Fruit fly (Drosophila melanogaster): ENCODE measurements around the gene Srrm234.
A peak's percentile ranks its signal among the peaks of the same experiment; 100 is the strongest.

Gene Srrm234

DNA sequence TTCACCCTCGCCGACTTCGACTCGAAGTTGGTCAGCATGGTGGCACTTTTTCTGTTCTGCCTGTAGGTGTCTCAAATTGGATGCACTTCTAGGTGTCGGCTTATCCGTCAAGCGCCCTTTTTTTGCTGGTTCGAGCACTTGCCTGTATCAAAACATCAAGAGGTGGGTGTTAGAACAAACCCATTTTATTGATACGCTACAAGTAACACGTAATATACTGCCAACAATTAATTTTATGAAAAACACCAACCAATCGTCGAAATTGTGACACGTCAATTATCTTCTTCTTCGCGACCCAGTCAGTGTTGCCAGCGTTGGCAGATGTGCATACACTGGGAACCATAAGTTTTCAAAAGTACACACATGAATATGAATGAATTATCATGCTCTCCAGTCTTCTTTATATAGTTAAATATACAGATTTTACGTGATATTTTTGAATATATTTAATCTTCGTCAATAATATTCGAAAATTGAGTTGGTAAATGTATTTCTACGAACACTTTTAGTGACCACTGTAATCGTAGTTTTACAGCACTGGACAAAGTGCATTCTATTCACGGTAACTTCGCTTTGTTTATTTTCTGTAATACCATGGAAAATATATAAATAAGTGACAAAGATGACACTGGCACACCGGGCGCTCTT is 19.8 kb downstream of the Srrm234 start, which contains the start of the genes alphaCOP and CG13919 (continued):
- TF ChIP-seq CG8319 (GFP tag; optimal IDR thresholded peaks at IDR 0.05) (peak; percentile 96), Lpt (GFP tag; optimal IDR thresholded peaks at IDR 0.05) (peak; percentile 97), Sox14 (GFP tag; optimal IDR thresholded peaks at IDR 0.05) (peak; percentile 98), CG11902 (GFP tag; optimal IDR thresholded peaks at IDR 0.05) (peak; percentile 91), cyc (GFP tag; optimal IDR thresholded peaks at IDR 0.05) (peak; percentile 96), Ets96B (tag; optimal IDR thresholded peaks at IDR 0.05) (peak; percentile 95), vri (GFP tag; optimal IDR thresholded peaks at IDR 0.05) (no peak), esn (GFP tag; optimal IDR thresholded peaks at IDR 0.05) (peak; percentile 98), Eip78C (GFP tag) (peak; percentile 100)

DNA sequence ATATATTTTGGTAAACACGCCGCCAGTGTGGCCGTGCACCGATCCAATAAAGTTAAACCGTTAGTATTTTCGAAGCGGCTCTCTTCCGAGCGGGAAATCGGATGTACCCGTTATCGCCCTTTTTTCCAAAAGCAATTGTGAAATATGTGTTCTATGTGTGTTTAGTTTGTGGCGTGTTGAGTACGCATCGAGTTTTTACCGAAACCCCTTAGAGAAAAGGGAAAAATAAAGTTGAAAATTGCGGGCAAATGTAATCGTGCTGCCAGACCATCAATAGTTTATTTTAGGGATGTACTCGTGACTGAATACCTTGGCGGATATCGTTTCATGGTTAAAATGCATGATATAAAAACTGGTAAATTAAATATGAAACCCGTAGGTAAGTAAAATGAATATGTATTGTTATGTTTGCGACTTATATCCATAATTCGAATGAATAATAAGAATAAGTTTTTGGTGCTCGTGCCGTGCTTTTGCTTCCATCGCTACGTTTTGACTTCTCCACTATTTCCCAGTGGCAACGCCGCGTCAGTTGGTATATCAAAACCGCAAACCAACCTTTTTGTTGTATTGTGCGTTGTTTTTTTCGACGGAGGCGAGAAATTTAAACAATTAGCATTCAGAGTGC is 25.6 kb downstream of the Srrm234 start, which contains the start of the genes Mettl2 and Bgb:
Gene Mettl2 (minus strand): TSS at position 51 of the 628 bp plus-strand sequence.
Gene Bgb (plus strand): TSS at position 527 of the 628 bp plus-strand sequence.
- peak in 1 of 2 experiments; percentile 39 for TF ChIP-seq ss (GFP tag; optimal IDR thresholded peaks at IDR 0.05)
- no peak for TF ChIP-seq vri (GFP tag; optimal IDR thresholded peaks at IDR 0.05)
- no peak for TF ChIP-seq Blimp-1 (GFP tag; optimal IDR thresholded peaks at IDR 0.05)
- peak; percentile 88 for TF ChIP-seq cyc (GFP tag; optimal IDR thresholded peaks at IDR 0.05)
- no peak for TF ChIP-seq net (GFP tag; optimal IDR thresholded peaks at IDR 0.05)
- peak; percentile 6 for TF ChIP-seq CG9139 (GFP tag; optimal IDR thresholded peaks at IDR 0.05)
- TF ChIP-seq fd59A (GFP tag; optimal IDR thresholded peaks at IDR 0.05) = peak; percentile 32
- peak; percentile 73; the same call in 2 of the 3 replicates for TF ChIP-seq eg (GFP tag; IDR thresholded peaks at IDR 0.05)
- no peak for TF ChIP-seq CG6276 (GFP tag; optimal IDR thresholded peaks at IDR 0.05)
- TF ChIP-seq CG8319 (GFP tag; optimal IDR thresholded peaks at IDR 0.05) = peak; percentile 64
- no peak for TF ChIP-seq CG15336 (GFP tag; IDR thresholded peaks at IDR 0.05)
- TF ChIP-seq CG6808 (GFP tag; optimal IDR thresholded peaks at IDR 0.05) = no peak
- TF ChIP-seq dac (GFP tag; optimal IDR thresholded peaks at IDR 0.05) = peak; percentile 42
- TF ChIP-seq CG6792 (GFP tag; optimal IDR thresholded peaks at IDR 0.05) = peak; percentile 75
- TF ChIP-seq Eip93F (GFP tag; optimal IDR thresholded peaks at IDR 0.05) = no peak
- TF ChIP-seq Sox14 (GFP tag; optimal IDR thresholded peaks at IDR 0.05) = peak; percentile 78
- peak; percentile 85 for TF ChIP-seq Ets21C (GFP tag; optimal IDR thresholded peaks at IDR 0.05)
- no peak for TF ChIP-seq Lpt (GFP tag; optimal IDR thresholded peaks at IDR 0.05)
- TF ChIP-seq achi (GFP tag; optimal IDR thresholded peaks at IDR 0.05) = peak; percentile 73
- peak; percentile 83 for TF ChIP-seq CG10631 (GFP tag; optimal IDR thresholded peaks at IDR 0.05)
- TF ChIP-seq lz (GFP tag; optimal IDR thresholded peaks at IDR 0.05) = peak; percentile 89
- no peak for TF ChIP-seq fd85E (GFP tag; optimal IDR thresholded peaks at IDR 0.05)
- TF ChIP-seq CG34406 (GFP tag; optimal IDR thresholded peaks at IDR 0.05) = peak; percentile 58
- TF ChIP-seq CG11294 (GFP tag; IDR thresholded peaks at IDR 0.05) = peak; percentile 54; the same call in 1 of the 2 replicates
- TF ChIP-seq Eip75B (GFP tag; optimal IDR thresholded peaks at IDR 0.05) = no peak
- peak; percentile 90 for TF ChIP-seq CG31627 (GFP tag; optimal IDR thresholded peaks at IDR 0.05)
- peak in 1 of 2 experiments; percentile 29 for TF ChIP-seq salr (GFP tag; optimal IDR thresholded peaks at IDR 0.05)
- TF ChIP-seq pdm3 (GFP tag; optimal IDR thresholded peaks at IDR 0.05) = no peak
- peak; percentile 82 for TF ChIP-seq acj6 (GFP tag; optimal IDR thresholded peaks at IDR 0.05)
- TF ChIP-seq CG32006 (GFP tag; optimal IDR thresholded peaks at IDR 0.05) = peak; percentile 72
- TF ChIP-seq dsx (GFP tag; optimal IDR thresholded peaks at IDR 0.05; ENCODE audit: poor library complexity, severe bottlenecking) = no peak
- TF ChIP-seq CG1621 (tag; optimal IDR thresholded peaks at IDR 0.05) = peak; percentile 47
- TF ChIP-seq Met (GFP tag; optimal IDR thresholded peaks at IDR 0.05) = no peak
- no peak for TF ChIP-seq svp (GFP tag)
- peak; percentile 79 for TF ChIP-seq Sox15 (GFP tag; optimal IDR thresholded peaks at IDR 0.05)
- no peak for TF ChIP-seq CG10669 (GFP tag; optimal IDR thresholded peaks at IDR 0.05)
- peak; percentile 90 for TF ChIP-seq Hr39 (GFP tag; optimal IDR thresholded peaks at IDR 0.05)
- TF ChIP-seq Hr38 (GFP tag; optimal IDR thresholded peaks at IDR 0.05) = no peak
- TF ChIP-seq esn (GFP tag; optimal IDR thresholded peaks at IDR 0.05) = peak; percentile 85
- TF ChIP-seq Hr4 (GFP tag; optimal IDR thresholded peaks at IDR 0.05) = peak; percentile 81
- TF ChIP-seq Ets96B (tag; optimal IDR thresholded peaks at IDR 0.05) = peak; percentile 63
- TF ChIP-seq Smox (GFP tag; optimal IDR thresholded peaks at IDR 0.05) = peak; percentile 73
- TF ChIP-seq CG3919 (GFP tag; optimal IDR thresholded peaks at IDR 0.05) = peak; percentile 74
- no peak for TF ChIP-seq CG6854 (GFP tag; optimal IDR thresholded peaks at IDR 0.05)
- TF ChIP-seq CG8632 (GFP tag; optimal IDR thresholded peaks at IDR 0.05) = peak; percentile 51
